Fruit fly (Drosophila melanogaster) whole organism, pupa: ENCODE measurements around the gene Mp.
A peak's percentile ranks its signal among the peaks of the same experiment; 100 is the strongest.

Experiments
- CG10348 ChIP-seq: fragments of 200-800 bp; sonication (Bioruptor generic); IDR thresholded peaks from 2 replicates; pipeline ENCODE4 v1.3.6; 2022; ENCODE audit warnings: missing biosample characterization, missing genetic modification characterization
- CG12605 ChIP-seq: fragments of 200-800 bp; sonication (Bioruptor generic); IDR thresholded peaks from 2 replicates; pipeline ENCODE4 v1.3.6; 2022; ENCODE audit warnings: missing biosample characterization, missing genetic modification characterization
- CG13204 ChIP-seq: fragments of 200-800 bp; sonication (Bioruptor generic); optimal IDR thresholded peaks from 2 replicates; lab custom pipeline; 2018; ENCODE audit warnings: missing biosample characterization, mild to moderate bottlenecking, missing genetic modification characterization, moderate library complexity
- CG14655 ChIP-seq: fragments of 200-800 bp; sonication (Bioruptor generic); optimal IDR thresholded peaks from 3 replicates; lab custom pipeline; 2017; ENCODE audit warnings: mild to moderate bottlenecking, missing biosample characterization, missing genetic modification reagents, missing genetic modification characterization
- CG15710 ChIP-seq: fragments of 200-800 bp; sonication (Bioruptor generic); optimal IDR thresholded peaks from 2 replicates; lab custom pipeline; 2018; ENCODE audit warnings: missing biosample characterization, mild to moderate bottlenecking, missing genetic modification characterization, moderate library complexity
- CG17806 ChIP-seq: fragments of 200-800 bp; sonication (Bioruptor generic); optimal IDR thresholded peaks from 2 replicates; lab custom pipeline; 2018; ENCODE audit warnings: missing biosample characterization, mild to moderate bottlenecking, missing genetic modification characterization, moderate library complexity
- CG32121 ChIP-seq: fragments of 200-800 bp; sonication (Bioruptor generic); IDR thresholded peaks from 2 replicates; pipeline ENCODE4 v1.3.6; 2022; ENCODE audit warnings: missing biosample characterization, missing genetic modification characterization
- CG34367 ChIP-seq: fragments of 200-800 bp; sonication (Bioruptor generic); optimal IDR thresholded peaks from 2 replicates; lab custom pipeline; 2018; ENCODE audit warnings: missing biosample characterization, mild to moderate bottlenecking, missing genetic modification characterization
- CG4496 ChIP-seq: fragments of 200-800 bp; sonication (Bioruptor generic); IDR thresholded peaks from 3 replicates; pipeline ENCODE4 v1.3.6; 2022; ENCODE audit warnings: missing biosample characterization, missing genetic modification characterization
- CG8159 ChIP-seq: fragments of 200-800 bp; sonication (Bioruptor generic); optimal IDR thresholded peaks from 3 replicates; lab custom pipeline; 2018; ENCODE audit warnings: missing biosample characterization, mild to moderate bottlenecking, missing genetic modification characterization, moderate library complexity
- CG8301 ChIP-seq: fragments of 200-800 bp; sonication (Bioruptor generic); optimal IDR thresholded peaks from 2 replicates; lab custom pipeline; 2018; ENCODE audit warnings: missing biosample characterization, mild to moderate bottlenecking, missing genetic modification characterization
- CG9948 ChIP-seq: fragments of 200-800 bp; sonication (Bioruptor generic); optimal IDR thresholded peaks from 2 replicates; lab custom pipeline; 2018; ENCODE audit warnings: missing biosample characterization, mild to moderate bottlenecking, missing genetic modification characterization, moderate library complexity
- D1 ChIP-seq: fragments of 200-800 bp; sonication (Bioruptor generic); optimal IDR thresholded peaks from 2 replicates; lab custom pipeline; 2018; ENCODE audit warnings: missing biosample characterization, mild to moderate bottlenecking, missing genetic modification characterization, moderate library complexity
- EcR ChIP-seq: fragments of 200-800 bp; sonication (Bioruptor generic); optimal IDR thresholded peaks from 3 replicates; lab custom pipeline; 2019; ENCODE audit warnings: missing biosample characterization, missing genetic modification characterization, mild to moderate bottlenecking, moderate library complexity, missing genetic modification reagents
- Ets98B ChIP-seq: fragments of 200-800 bp; sonication (Bioruptor generic); IDR thresholded peaks from 2 replicates; pipeline ENCODE4 v1.3.6; 2022; ENCODE audit warnings: missing biosample characterization, missing genetic modification characterization
- Pif1A ChIP-seq: fragments of 200-800 bp; sonication (Bioruptor generic); optimal IDR thresholded peaks from 3 replicates; lab custom pipeline; 2016; ENCODE audit warnings: missing biosample characterization, missing genetic modification characterization
- Pif1B ChIP-seq: fragments of 200-800 bp; sonication (Bioruptor generic); optimal IDR thresholded peaks from 3 replicates; lab custom pipeline; 2016; ENCODE audit warnings: missing biosample characterization, missing genetic modification characterization
- Snoo ChIP-seq: fragments of 200-800 bp; sonication (Bioruptor generic); optimal IDR thresholded peaks from 3 replicates; lab custom pipeline; 2017; ENCODE audit warnings: missing biosample characterization, mild to moderate bottlenecking, missing genetic modification characterization, inconsistent platforms
- fd96Ca ChIP-seq: fragments of 200-800 bp; sonication (Bioruptor generic); IDR thresholded peaks from 3 replicates; pipeline ENCODE4 v1.3.6; 2022; ENCODE audit warnings: missing biosample characterization, missing genetic modification characterization
- gl ChIP-seq: fragments of 200-800 bp; sonication (Bioruptor generic); optimal IDR thresholded peaks from 2 replicates; lab custom pipeline; 2018; ENCODE audit warnings: missing biosample characterization, mild to moderate bottlenecking, missing genetic modification characterization
- rn ChIP-seq: fragments of 200-800 bp; sonication (Bioruptor generic); IDR thresholded peaks from 2 replicates; pipeline ENCODE4 v1.3.6; 2022; ENCODE audit warnings: missing biosample characterization, missing genetic modification characterization

Gene Mp

DNA sequence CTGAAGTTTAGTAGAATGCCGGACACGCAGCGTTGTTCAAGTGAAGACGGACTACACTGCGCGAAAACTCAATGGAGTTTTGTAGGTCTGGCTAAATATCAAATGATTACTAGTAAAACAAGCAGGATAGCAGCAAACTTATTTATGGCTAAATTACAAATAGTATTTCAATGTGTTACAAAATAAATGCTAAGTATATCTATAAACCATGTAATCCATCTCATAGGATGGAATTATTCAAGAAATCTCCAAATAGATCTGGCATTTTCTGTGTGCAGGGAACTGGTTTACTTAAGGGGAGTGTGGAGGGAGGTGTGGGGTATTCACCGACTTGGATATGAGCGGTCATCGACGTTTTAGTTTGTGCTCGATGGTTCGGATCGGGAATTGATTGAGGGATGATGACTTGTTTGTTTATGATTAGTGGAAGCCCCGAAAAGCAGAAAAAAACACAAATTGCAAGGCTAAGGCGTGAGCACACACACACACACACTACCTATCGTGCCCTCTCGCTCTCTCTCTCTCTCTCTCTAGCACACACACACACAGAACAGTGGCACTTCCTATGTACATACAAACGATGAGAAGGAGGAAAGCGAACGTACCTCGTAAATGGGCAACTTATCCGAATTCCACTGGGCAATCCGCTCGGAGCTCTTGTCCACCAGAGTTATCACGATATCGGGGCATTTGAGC is 34.7 kb upstream of the Mp start:
- TF ChIP-seq D1: no peak
- no peak for TF ChIP-seq fd96Ca (GFP tag; lab: Robert Waterston, UW)
- no peak for TF ChIP-seq rn (GFP tag; lab: Robert Waterston, UW)
- TF ChIP-seq CG34367 (tag; lab: Kevin White, UChicago): peak; percentile 82
- TF ChIP-seq CG4496 (GFP tag; lab: Robert Waterston, UW): peak; percentile 71
- peak; percentile 66 for TF ChIP-seq gl (tag; lab: Kevin White, UChicago)
- TF ChIP-seq Pif1B (GFP tag; lab: Kevin White, UChicago): peak; percentile 57
- peak; percentile 84 for TF ChIP-seq CG15710 (tag; lab: Kevin White, UChicago)
- peak; percentile 55; the same call in 1 of the 2 replicates for TF ChIP-seq CG32121 (GFP tag; lab: Robert Waterston, UW)
- TF ChIP-seq CG8159: peak; percentile 84
- TF ChIP-seq CG10348 (GFP tag; lab: Robert Waterston, UW): no peak
- peak; percentile 87 for TF ChIP-seq CG14655 (GFP tag; lab: Kevin White, UChicago)
- TF ChIP-seq EcR (GFP tag; lab: Kevin White, UChicago): peak; percentile 95
- TF ChIP-seq CG8301 (tag; lab: Kevin White, UChicago): peak; percentile 87
- TF ChIP-seq CG9948 (tag; lab: Kevin White, UChicago): peak; percentile 92
- TF ChIP-seq CG17806 (tag; lab: Kevin White, UChicago): peak; percentile 80
- peak; percentile 63; the same call in 1 of the 2 replicates for TF ChIP-seq CG12605 (GFP tag; lab: Robert Waterston, UW)
- peak; percentile 66 for TF ChIP-seq CG13204 (GFP tag; lab: Kevin White, UChicago)
- TF ChIP-seq Snoo: peak; percentile 45
- peak; percentile 77 for TF ChIP-seq Ets98B
- TF ChIP-seq Pif1A (GFP tag; lab: Kevin White, UChicago): peak; percentile 82

dm6 chr3L:6964488-6965152 is 34.0 kb upstream of the Mp start, which contains the start of gene sgl:
sgl (minus strand) TSS chr3L:6964758.
- TF ChIP-seq CG8301 (tag; lab: Kevin White, UChicago): peak; percentile 28
- TF ChIP-seq CG13204 (GFP tag; lab: Kevin White, UChicago): no peak
- TF ChIP-seq EcR (GFP tag; lab: Kevin White, UChicago): peak; percentile 33
- TF ChIP-seq CG10348 (GFP tag; lab: Robert Waterston, UW): no peak
- peak; percentile 26 for TF ChIP-seq Pif1A (GFP tag; lab: Kevin White, UChicago)
- peak; percentile 39 for TF ChIP-seq CG15710 (tag; lab: Kevin White, UChicago)
- TF ChIP-seq CG14655 (GFP tag; lab: Kevin White, UChicago): no peak
- peak; percentile 38 for TF ChIP-seq gl (tag; lab: Kevin White, UChicago)
- TF ChIP-seq CG12605 (GFP tag; lab: Robert Waterston, UW): peak; percentile 76
- peak; percentile 49 for TF ChIP-seq CG8159
- peak; percentile 87 for TF ChIP-seq CG4496 (GFP tag; lab: Robert Waterston, UW)
- TF ChIP-seq CG32121 (GFP tag; lab: Robert Waterston, UW): peak; percentile 78
- peak; percentile 51 for TF ChIP-seq Snoo
- peak; percentile 64 for TF ChIP-seq Ets98B
- peak; percentile 26 for TF ChIP-seq CG17806 (tag; lab: Kevin White, UChicago)
- TF ChIP-seq rn (GFP tag; lab: Robert Waterston, UW): no peak
- TF ChIP-seq D1: no peak
- peak; percentile 56 for TF ChIP-seq Pif1B (GFP tag; lab: Kevin White, UChicago)
- TF ChIP-seq CG34367 (tag; lab: Kevin White, UChicago): no peak
- TF ChIP-seq CG9948 (tag; lab: Kevin White, UChicago): no peak
- peak; percentile 75 for TF ChIP-seq fd96Ca (GFP tag; lab: Robert Waterston, UW)

DNA sequence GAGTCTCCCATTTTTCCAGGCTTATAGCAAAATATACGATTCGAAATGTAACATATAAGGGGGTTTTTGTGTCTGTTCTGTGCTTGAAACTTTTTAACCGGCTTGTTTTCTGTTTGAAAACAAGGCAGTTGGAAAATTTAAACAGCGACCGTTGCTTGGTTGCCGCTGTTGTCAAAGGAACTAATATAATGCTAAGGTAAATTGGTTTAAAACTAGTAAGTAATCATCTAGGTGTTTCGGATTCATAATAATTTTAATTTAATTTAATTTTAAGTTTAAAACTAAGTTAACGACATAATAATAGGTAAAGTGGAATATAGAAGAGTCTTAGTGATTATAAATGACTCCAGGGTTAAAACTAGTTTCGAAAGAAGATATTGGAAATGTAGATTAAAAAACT is 30.8 kb upstream of the Mp start, which contains the start of gene CG10064:
Gene CG10064 (minus strand): TSS at position 101 of the 400 bp plus-strand sequence.
- no peak for TF ChIP-seq CG14655 (GFP tag; lab: Kevin White, UChicago)
- TF ChIP-seq gl (tag; lab: Kevin White, UChicago): no peak
- no peak for TF ChIP-seq Ets98B
- TF ChIP-seq CG8301 (tag; lab: Kevin White, UChicago): no peak
- no peak for TF ChIP-seq D1
- TF ChIP-seq CG4496 (GFP tag; lab: Robert Waterston, UW): no peak
- TF ChIP-seq CG9948 (tag; lab: Kevin White, UChicago): no peak
- no peak for TF ChIP-seq Pif1A (GFP tag; lab: Kevin White, UChicago)

DNA sequence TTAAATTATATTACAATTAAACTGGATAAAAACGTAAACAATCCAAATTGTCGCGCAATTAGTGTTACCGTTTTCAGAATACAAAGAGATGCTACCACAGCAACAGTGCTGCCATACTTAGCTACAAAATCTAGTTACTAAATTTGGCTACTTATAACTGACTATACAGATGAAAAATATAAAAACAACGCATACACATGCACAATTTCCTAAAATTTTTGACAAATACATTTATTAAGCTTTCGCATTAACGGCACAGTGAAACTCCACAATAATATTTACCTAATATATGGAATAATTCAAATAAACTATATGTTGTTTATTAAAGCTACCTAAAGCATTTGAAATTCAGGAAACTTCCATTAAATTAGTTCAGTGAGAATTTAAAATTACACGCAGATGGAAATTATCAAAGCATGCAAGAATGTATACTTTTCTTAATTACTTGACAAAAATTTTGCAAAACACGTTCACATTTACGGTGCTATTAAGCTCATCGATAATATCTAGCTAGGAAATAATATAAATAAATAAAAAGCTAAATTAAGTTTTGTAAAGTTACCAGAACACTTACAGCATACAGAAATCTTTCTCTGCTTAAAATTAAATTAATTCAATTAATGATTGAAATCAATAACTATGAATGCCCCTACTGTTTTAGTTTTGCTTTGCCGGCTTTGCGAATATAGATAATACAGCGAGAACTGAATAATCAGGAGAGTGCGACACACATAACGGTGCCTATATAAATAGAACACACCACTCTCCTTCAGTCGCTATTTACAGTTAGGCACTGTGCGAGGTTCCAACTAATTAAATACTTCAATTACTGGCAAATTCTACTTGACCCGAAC is 29.5 kb upstream of the Mp start, which contains the start of the genes Mis12 and CG9953:
Gene Mis12 (minus strand): TSS at position 88 of the 854 bp plus-strand sequence.
Gene CG9953 (plus strand): TSS at position 698 of the 854 bp plus-strand sequence.
- peak; percentile 8 for TF ChIP-seq CG8301 (tag; lab: Kevin White, UChicago)
- no peak for TF ChIP-seq fd96Ca (GFP tag; lab: Robert Waterston, UW)
- TF ChIP-seq CG4496 (GFP tag; lab: Robert Waterston, UW): peak; percentile 57; the same call in 2 of the 3 replicates
- peak; percentile 2 for TF ChIP-seq CG34367 (tag; lab: Kevin White, UChicago)
- no peak for TF ChIP-seq Pif1B (GFP tag; lab: Kevin White, UChicago)
- peak; percentile 47; the same call in 1 of the 2 replicates for TF ChIP-seq Ets98B
- TF ChIP-seq CG17806 (tag; lab: Kevin White, UChicago): no peak
- peak; percentile 43; the same call in 1 of the 2 replicates for TF ChIP-seq CG12605 (GFP tag; lab: Robert Waterston, UW)
- TF ChIP-seq EcR (GFP tag; lab: Kevin White, UChicago): peak; percentile 13
- TF ChIP-seq CG9948 (tag; lab: Kevin White, UChicago): peak; percentile 29
- TF ChIP-seq gl (tag; lab: Kevin White, UChicago): peak; percentile 26
- peak; percentile 44 for TF ChIP-seq CG15710 (tag; lab: Kevin White, UChicago)
- TF ChIP-seq Pif1A (GFP tag; lab: Kevin White, UChicago): no peak
- peak; percentile 49 for TF ChIP-seq CG8159
